Worm (Caenorhabditis elegans) whole organism, mixed stage, embryonic: ENCODE data around the gene ndg-4.

Experiments used
- M03D4.4 ChIP-seq: sonication (generic microtip); optimal IDR thresholded peaks from 2 replicates; lab custom pipeline; 2017; ENCODE audit warnings: mild to moderate bottlenecking, missing genetic modification characterization, missing compliant biosample characterization
- bed-3 ChIP-seq: fragments of 200-800 bp; sonication (Bioruptor generic); optimal IDR thresholded peaks from 3 replicates; lab custom pipeline; 2018; ENCODE audit warnings: mild to moderate bottlenecking, missing genetic modification characterization, moderate library complexity, missing compliant biosample characterization
- blmp-1 ChIP-seq: fragments of 150-350 bp; optimal IDR thresholded peaks from 2 replicates; lab custom pipeline; 2014; ENCODE audit warnings: missing biosample characterization, missing genetic modification characterization
- ceh-39 ChIP-seq: fragments of 150-350 bp; optimal IDR thresholded peaks from 2 replicates; lab custom pipeline; 2014; ENCODE audit warnings: missing biosample characterization, missing genetic modification characterization
- ceh-43 ChIP-seq: fragments of 200-800 bp; sonication (Bioruptor generic); optimal IDR thresholded peaks from 2 replicates; lab custom pipeline; 2018; ENCODE audit warnings: mild to moderate bottlenecking, missing genetic modification characterization, moderate library complexity, missing compliant biosample characterization
- ceh-83 ChIP-seq: fragments of 200-800 bp; sonication (Bioruptor generic); optimal IDR thresholded peaks from 2 replicates; lab custom pipeline; 2018; ENCODE audit warnings: mild to moderate bottlenecking, missing genetic modification characterization, missing compliant biosample characterization
- ces-1 ChIP-seq: fragments of 150-350 bp; optimal IDR thresholded peaks from 2 replicates; lab custom pipeline; 2014; ENCODE audit warnings: missing biosample characterization, missing genetic modification reagents, missing genetic modification characterization
- cnd-1 ChIP-seq: fragments of 200-800 bp; sonication (Bioruptor generic); optimal IDR thresholded peaks from 2 replicates; lab custom pipeline; 2018; ENCODE audit warnings: mild to moderate bottlenecking, missing genetic modification characterization, missing compliant biosample characterization
- drap-1 ChIP-seq: fragments of 200-800 bp; sonication (Bioruptor generic); optimal IDR thresholded peaks from 3 replicates; lab custom pipeline; 2018; ENCODE audit warnings: mild to moderate bottlenecking, missing genetic modification characterization, missing compliant biosample characterization
- elt-1 ChIP-seq: sonication (generic microtip); optimal IDR thresholded peaks from 2 replicates; lab custom pipeline; 2017; ENCODE audit warnings: missing genetic modification characterization, mild to moderate bottlenecking, missing compliant biosample characterization, antibody characterized with exemption, moderate library complexity, borderline replicate concordance; ENCODE audit not compliant: insufficient read depth
- elt-3 ChIP-seq: fragments of 150-350 bp; optimal IDR thresholded peaks from 2 replicates; lab custom pipeline; 2014; ENCODE audit warnings: missing biosample characterization, missing genetic modification characterization
- flh-1 ChIP-seq: fragments of 200-800 bp; sonication (Bioruptor generic); optimal IDR thresholded peaks from 2 replicates; lab custom pipeline; 2018; ENCODE audit warnings: mild to moderate bottlenecking, missing genetic modification characterization, moderate library complexity, missing compliant biosample characterization
- ham-2 ChIP-seq: fragments of 200-800 bp; sonication (Bioruptor generic); optimal IDR thresholded peaks from 2 replicates; lab custom pipeline; 2018; ENCODE audit warnings: mild to moderate bottlenecking, missing genetic modification characterization, missing compliant biosample characterization
- hlh-1 ChIP-seq: fragments of 150-350 bp; optimal IDR thresholded peaks from 2 replicates; lab custom pipeline; 2014; ENCODE audit warnings: missing biosample characterization, missing genetic modification reagents, missing genetic modification characterization
- lin-13 ChIP-seq: fragments of 150-350 bp; optimal IDR thresholded peaks from 2 replicates; lab custom pipeline; 2014; ENCODE audit warnings: missing biosample characterization, missing genetic modification characterization
- lin-32 ChIP-seq: fragments of 200-800 bp; sonication (Bioruptor generic); optimal IDR thresholded peaks from 2 replicates; lab custom pipeline; 2018; ENCODE audit warnings: mild to moderate bottlenecking, missing genetic modification characterization, missing compliant biosample characterization
- lsy-2 ChIP-seq: fragments of 150-350 bp; optimal IDR thresholded peaks from 2 replicates; lab custom pipeline; 2014; ENCODE audit warnings: missing biosample characterization, missing genetic modification characterization
- mab-5 ChIP-seq: fragments of 150-350 bp; optimal IDR thresholded peaks from 2 replicates; lab custom pipeline; 2014; ENCODE audit warnings: missing biosample characterization, missing genetic modification characterization
- mep-1 ChIP-seq: fragments of 150-350 bp; optimal IDR thresholded peaks from 2 replicates; lab custom pipeline; 2017; ENCODE audit warnings: missing biosample characterization, missing genetic modification reagents, missing genetic modification characterization, inconsistent platforms
- mls-2 ChIP-seq: sonication (generic microtip); optimal IDR thresholded peaks from 2 replicates; lab custom pipeline; 2016; ENCODE audit warnings: mild to moderate bottlenecking, missing genetic modification characterization, moderate library complexity, missing compliant biosample characterization
- nhr-12 ChIP-seq: fragments of 150-350 bp; optimal IDR thresholded peaks from 2 replicates; lab custom pipeline; 2014; ENCODE audit warnings: missing biosample characterization, missing genetic modification characterization
- nhr-2 ChIP-seq: fragments of 150-350 bp; optimal IDR thresholded peaks from 2 replicates; lab custom pipeline; 2014; ENCODE audit warnings: missing biosample characterization, missing genetic modification characterization
- nhr-237 ChIP-seq: fragments of 150-350 bp; optimal IDR thresholded peaks from 2 replicates; lab custom pipeline; 2014; ENCODE audit warnings: missing biosample characterization, missing genetic modification characterization
- nhr-28 ChIP-seq: fragments of 150-350 bp; optimal IDR thresholded peaks from 2 replicates; lab custom pipeline; 2014; ENCODE audit warnings: missing biosample characterization, missing genetic modification characterization
- nhr-76 ChIP-seq: sonication (generic microtip); optimal IDR thresholded peaks from 2 replicates; lab custom pipeline; 2017; ENCODE audit warnings: missing biosample characterization, missing genetic modification characterization
- pha-4 ChIP-seq: fragments of 150-350 bp; optimal IDR thresholded peaks from 2 replicates; lab custom pipeline; 2018; ENCODE audit warnings: missing biosample characterization, missing genetic modification reagents, missing genetic modification characterization
- sem-2 ChIP-seq: fragments of 200-800 bp; sonication (Bioruptor generic); optimal IDR thresholded peaks from 2 replicates; lab custom pipeline; 2018; ENCODE audit warnings: mild to moderate bottlenecking, missing genetic modification characterization, missing compliant biosample characterization
- snpc-4 ChIP-seq: fragments of 150-350 bp; optimal IDR thresholded peaks from 2 replicates; lab custom pipeline; 2014; ENCODE audit warnings: missing biosample characterization, missing genetic modification characterization
- sptf-1 ChIP-seq: sonication (generic microtip); optimal IDR thresholded peaks from 2 replicates; lab custom pipeline; 2017; ENCODE audit warnings: mild to moderate bottlenecking, missing genetic modification characterization, moderate library complexity, missing compliant biosample characterization
- tbx-8 ChIP-seq: fragments of 200-800 bp; sonication (Bioruptor generic); optimal IDR thresholded peaks from 2 replicates; lab custom pipeline; 2018; ENCODE audit warnings: mild to moderate bottlenecking, missing genetic modification characterization, moderate library complexity, missing compliant biosample characterization
- unc-120 ChIP-seq: sonication (generic microtip); optimal IDR thresholded peaks from 2 replicates; lab custom pipeline; 2017; ENCODE audit warnings: missing genetic modification characterization, missing compliant biosample characterization; ENCODE audit not compliant: poor library complexity, severe bottlenecking
- unc-62 ChIP-seq: fragments of 150-350 bp; optimal IDR thresholded peaks from 2 replicates; lab custom pipeline; 2014; ENCODE audit warnings: missing biosample characterization, missing genetic modification reagents, missing genetic modification characterization
- zip-8 ChIP-seq: fragments of 150-350 bp; optimal IDR thresholded peaks from 2 replicates; lab custom pipeline; 2014; ENCODE audit warnings: missing biosample characterization, missing genetic modification characterization
- ztf-11 ChIP-seq: fragments of 150-350 bp; optimal IDR thresholded peaks from 2 replicates; lab custom pipeline; 2014; ENCODE audit warnings: missing biosample characterization, missing genetic modification characterization

The ndg-4 gene

DNA sequence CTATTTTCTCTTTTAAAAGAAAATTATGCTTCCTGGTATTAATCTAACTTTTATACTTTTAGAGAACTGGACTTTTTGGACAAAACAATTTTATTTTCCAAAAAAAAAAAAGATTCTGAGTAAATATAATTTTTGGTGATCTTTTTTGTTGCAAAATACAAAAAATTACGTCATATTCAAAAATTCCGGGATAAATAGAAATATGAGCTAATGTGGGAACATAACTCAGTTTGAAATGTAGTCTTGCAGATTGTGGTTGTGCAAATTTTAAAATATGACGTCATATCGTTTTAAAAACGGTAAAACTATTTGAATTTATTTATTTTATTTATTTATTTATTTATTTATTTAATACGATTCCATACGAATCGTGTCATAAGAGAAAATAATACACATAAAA lies 14.6 kb upstream of the ndg-4 start:
- TF ChIP-seq mls-2 (tag; lab: Kevin White, UChicago), result no peak
- TF ChIP-seq zip-8 (tag; lab: Kevin White, UChicago), result peak; percentile 97

DNA sequence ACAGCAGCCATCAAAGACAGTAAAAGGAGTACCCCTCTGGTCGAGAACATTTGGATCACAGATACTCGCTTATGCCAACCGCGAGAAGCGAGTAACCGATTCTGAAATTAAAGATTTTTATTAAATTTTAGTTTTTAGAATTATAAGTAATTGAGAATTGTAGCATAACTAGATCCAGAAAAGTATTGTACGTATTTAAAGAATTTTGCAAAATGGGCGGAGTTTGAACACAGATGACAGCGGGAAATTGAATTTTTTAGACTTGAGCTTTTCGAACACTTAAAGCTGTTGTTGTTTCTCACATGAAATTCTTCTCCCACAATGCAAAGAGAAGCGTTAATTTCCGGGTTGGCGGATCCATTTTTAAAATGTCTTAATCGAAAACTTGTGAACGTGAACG lies 10.3 kb upstream of the ndg-4 start, which contains the start of gene ins-17:
Gene ins-17 (minus strand): TSS at position 101 of the 400 bp plus-strand sequence.
- TF ChIP-seq snpc-4 (tag; lab: Kevin White, UChicago), result no peak
- no peak for TF ChIP-seq pha-4 (tag; lab: Kevin White, UChicago)
- TF ChIP-seq cnd-1 (tag; lab: Kevin White, UChicago), result no peak
- no peak for TF ChIP-seq zip-8 (tag; lab: Kevin White, UChicago)
- TF ChIP-seq mls-2 (tag; lab: Kevin White, UChicago), result no peak

DNA sequence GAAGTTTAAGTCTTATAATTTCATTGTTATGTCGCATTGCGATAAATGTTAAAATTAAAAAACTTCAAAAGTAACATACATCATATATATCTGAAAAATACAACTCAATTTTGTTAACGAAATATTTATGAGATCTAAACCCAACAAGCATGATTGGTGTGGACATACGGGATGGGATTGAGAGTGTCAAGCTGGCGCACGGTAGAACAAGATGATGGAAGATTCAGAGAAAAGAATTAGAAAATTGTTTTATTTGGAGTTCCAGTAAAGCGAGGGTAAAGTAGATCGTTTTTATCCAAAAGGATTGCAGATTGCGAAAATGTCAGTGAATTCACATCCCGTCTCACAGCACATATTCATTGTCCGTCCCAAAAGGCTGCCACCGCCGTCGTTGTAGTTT lies 9.6 kb upstream of the ndg-4 start:
- TF ChIP-seq ham-2 (GFP tag; lab: Kevin White, UChicago) (no peak), M03D4.4 (tag; lab: Kevin White, UChicago) (no peak), elt-1 (tag; lab: Kevin White, UChicago) (no peak), lsy-2 (tag; lab: Kevin White, UChicago) (no peak), lin-32 (GFP tag; lab: Kevin White, UChicago) (no peak), elt-3 (tag; lab: Kevin White, UChicago) (no peak), mls-2 (tag; lab: Kevin White, UChicago) (no peak), nhr-2 (no peak), bed-3 (GFP tag; lab: Kevin White, UChicago) (no peak), unc-120 (tag; lab: Kevin White, UChicago) (no peak), ceh-83 (GFP tag; lab: Kevin White, UChicago) (no peak), lin-13 (no peak), ceh-39 (tag; lab: Kevin White, UChicago) (no peak), blmp-1 (tag; lab: Kevin White, UChicago) (no peak), mep-1 (tag; lab: Kevin White, UChicago) (no peak)

DNA sequence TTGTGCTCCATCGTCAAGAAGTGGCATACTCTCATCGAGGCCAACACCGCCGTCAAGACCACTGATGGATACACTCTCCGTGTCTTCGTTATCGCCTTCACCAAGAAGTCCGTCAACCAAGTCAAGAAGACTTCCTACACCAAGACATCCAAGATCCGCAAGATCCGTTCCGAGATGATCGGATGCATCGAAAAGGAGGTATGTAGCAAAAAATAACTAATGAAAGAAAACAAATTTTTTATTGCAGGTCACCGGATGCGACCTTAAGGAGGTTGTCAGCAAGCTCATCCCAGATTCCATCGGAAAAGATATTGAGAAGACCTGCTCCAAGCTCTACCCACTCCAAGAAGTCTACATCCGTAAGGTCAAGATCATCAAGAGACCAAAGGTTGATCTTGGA lies 9.1 kb upstream of the ndg-4 start:
- TF ChIP-seq lin-32 (GFP tag; lab: Kevin White, UChicago), result no peak
- no peak for TF ChIP-seq ceh-39 (tag; lab: Kevin White, UChicago)
- TF ChIP-seq nhr-237 (tag; lab: Kevin White, UChicago), result no peak
- no peak for TF ChIP-seq bed-3 (GFP tag; lab: Kevin White, UChicago)
- TF ChIP-seq hlh-1 (tag; lab: Kevin White, UChicago), result no peak
- no peak for TF ChIP-seq sem-2 (GFP tag; lab: Kevin White, UChicago)
- no peak for TF ChIP-seq flh-1 (GFP tag; lab: Kevin White, UChicago)
- no peak for TF ChIP-seq nhr-76
- TF ChIP-seq cnd-1 (tag; lab: Kevin White, UChicago), result no peak
- TF ChIP-seq ztf-11 (tag; lab: Kevin White, UChicago), result no peak
- no peak for TF ChIP-seq ces-1
- TF ChIP-seq elt-1 (tag; lab: Kevin White, UChicago), result no peak
- no peak for TF ChIP-seq nhr-12 (tag; lab: Kevin White, UChicago)
- no peak for TF ChIP-seq mep-1 (tag; lab: Kevin White, UChicago)
- TF ChIP-seq nhr-28 (tag; lab: Kevin White, UChicago), result no peak
- TF ChIP-seq, all 35 proteins: peak for 0

DNA sequence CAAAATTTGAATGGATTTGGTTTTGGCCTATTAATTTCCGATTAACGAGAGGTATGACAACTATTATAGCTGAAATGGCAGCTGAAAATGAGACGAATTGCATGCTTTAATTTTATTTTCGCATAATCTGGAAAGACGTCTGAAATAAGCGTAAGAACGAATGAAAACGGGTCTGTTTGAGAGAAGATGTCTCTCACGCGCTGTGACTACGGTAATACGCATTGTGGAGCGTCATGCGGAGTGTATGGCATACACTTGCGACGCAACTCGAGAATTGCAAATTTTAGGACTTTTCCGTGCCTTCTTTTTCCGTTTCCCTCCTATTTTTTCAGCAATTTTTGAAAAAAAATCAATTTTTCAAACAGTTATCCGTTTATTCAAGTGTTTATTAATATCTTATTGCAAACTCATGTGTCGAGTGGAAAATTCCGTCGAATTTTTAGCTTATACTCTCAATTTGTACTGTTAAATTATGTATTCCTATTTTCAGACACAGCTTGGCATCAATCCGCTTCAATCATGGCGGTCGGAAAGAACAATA lies 8.3 kb upstream of the ndg-4 start, which contains the start of gene rps-1:
Gene rps-1 (plus strand): TSS at position 491 of the 541 bp plus-strand sequence.
- TF ChIP-seq mab-5 (tag; lab: Kevin White, UChicago), result peak; percentile 66
- peak; percentile 91 for TF ChIP-seq ceh-39 (tag; lab: Kevin White, UChicago)
- no peak for TF ChIP-seq elt-1 (tag; lab: Kevin White, UChicago)
- peak; percentile 75 for TF ChIP-seq drap-1
- TF ChIP-seq elt-3 (tag; lab: Kevin White, UChicago), result peak; percentile 66
- no peak for TF ChIP-seq snpc-4 (tag; lab: Kevin White, UChicago)
- TF ChIP-seq zip-8 (tag; lab: Kevin White, UChicago), result peak; percentile 22
- TF ChIP-seq nhr-237 (tag; lab: Kevin White, UChicago), result peak; percentile 94
- TF ChIP-seq ceh-83 (GFP tag; lab: Kevin White, UChicago), result peak; percentile 60
- peak; percentile 34 for TF ChIP-seq flh-1 (GFP tag; lab: Kevin White, UChicago)
- no peak for TF ChIP-seq blmp-1 (tag; lab: Kevin White, UChicago)
- peak; percentile 39 for TF ChIP-seq tbx-8
- TF ChIP-seq lin-32 (GFP tag; lab: Kevin White, UChicago), result peak; percentile 34
- TF ChIP-seq sptf-1 (tag; lab: Kevin White, UChicago), result peak; percentile 92
- peak; percentile 73 for TF ChIP-seq bed-3 (GFP tag; lab: Kevin White, UChicago)
- TF ChIP-seq pha-4 (tag; lab: Kevin White, UChicago), result peak; percentile 100
- TF ChIP-seq hlh-1 (tag; lab: Kevin White, UChicago), result peak; percentile 78
- TF ChIP-seq mep-1 (tag; lab: Kevin White, UChicago), result peak; percentile 99
- peak; percentile 67 for TF ChIP-seq nhr-12 (tag; lab: Kevin White, UChicago)
- peak; percentile 43 for TF ChIP-seq nhr-2
- TF ChIP-seq nhr-76, result no peak
- peak; percentile 85 for TF ChIP-seq M03D4.4 (tag; lab: Kevin White, UChicago)
- peak; percentile 37 for TF ChIP-seq nhr-28 (tag; lab: Kevin White, UChicago)
- peak; percentile 71 for TF ChIP-seq mls-2 (tag; lab: Kevin White, UChicago)
- peak; percentile 100 for TF ChIP-seq lsy-2 (tag; lab: Kevin White, UChicago)
- peak; percentile 67 for TF ChIP-seq ham-2 (GFP tag; lab: Kevin White, UChicago)
- TF ChIP-seq ces-1, result peak; percentile 82
- peak; percentile 100 for TF ChIP-seq lin-13
- peak; percentile 4 for TF ChIP-seq sem-2 (GFP tag; lab: Kevin White, UChicago)
- TF ChIP-seq ceh-43 (GFP tag; lab: Kevin White, UChicago), result peak; percentile 74
- TF ChIP-seq ztf-11 (tag; lab: Kevin White, UChicago), result peak; percentile 89
- peak; percentile 77 for TF ChIP-seq unc-62 (GFP tag; lab: Kevin White, UChicago)
- TF ChIP-seq unc-120 (tag; lab: Kevin White, UChicago), result peak; percentile 77
- peak; percentile 88 for TF ChIP-seq cnd-1 (tag; lab: Kevin White, UChicago)
